Fruit fly (Drosophila melanogaster): ENCODE results near the gene CG15922.
A peak's percentile ranks its signal among the peaks of the same experiment; 100 is the strongest.

dm6 chr3R:20552093-20552492 lies 8.0 kb downstream of the CG15922 start, which contains the start of gene Stat92E:
- TF ChIP-seq Hnf4 (GFP tag; optimal IDR thresholded peaks at IDR 0.05) (no peak), br (GFP tag; optimal IDR thresholded peaks at IDR 0.05) (no peak), pan (optimal IDR thresholded peaks at IDR 0.05) (no peak), Hr83 (GFP tag; optimal IDR thresholded peaks at IDR 0.05; ENCODE audit: poor library complexity, severe bottlenecking) (no peak), psq (GFP tag; optimal IDR thresholded peaks at IDR 0.05) (no peak), dl (GFP tag; optimal IDR thresholded peaks at IDR 0.05; ENCODE audit: insufficient read depth in 1 of 2, partially characterized antibody in 2 of 2) (peak in 1 of 2 experiments; percentile 6), Vsx2 (GFP tag; optimal IDR thresholded peaks at IDR 0.05; ENCODE audit: partially characterized antibody) (no peak), HLH106 (tag; optimal IDR thresholded peaks at IDR 0.05) (no peak), tai (GFP tag; optimal IDR thresholded peaks at IDR 0.05) (no peak), dsf (GFP tag; optimal IDR thresholded peaks at IDR 0.05; ENCODE audit: borderline replicate concordance) (no peak), Abd-B (GFP tag; optimal IDR thresholded peaks at IDR 0.05) (no peak), N (GFP tag; optimal IDR thresholded peaks at IDR 0.05) (no peak), rgr (GFP tag; optimal IDR thresholded peaks at IDR 0.05) (no peak), jim (GFP tag; optimal IDR thresholded peaks at IDR 0.05) (no peak)

Data from whole organism, wandering third instar larva.